Worm (Caenorhabditis elegans) whole organism, L4 larva: ENCODE data around the gene trm-1.

ENCODE experiments used
- D1046.2 ChIP-seq: fragments of 200-800 bp; sonication (Bioruptor generic); IDR thresholded peaks from 2 replicates; pipeline ENCODE4 v1.3.6; 2022; ENCODE audit warnings: missing genetic modification characterization, missing compliant biosample characterization
- T26A8.4 ChIP-seq: fragments of 200-800 bp; sonication (Bioruptor generic); IDR thresholded peaks from 2 replicates; pipeline ENCODE4 v1.3.6; 2022; ENCODE audit warnings: missing genetic modification characterization, missing compliant biosample characterization
- Y48G9A.11 ChIP-seq: fragments of 200-800 bp; sonication (Bioruptor generic); IDR thresholded peaks from 2 replicates; pipeline ENCODE4 v1.3.6; 2022; ENCODE audit warnings: missing genetic modification reagents, missing genetic modification characterization, missing compliant biosample characterization
- aha-1 ChIP-seq: fragments of 150-350 bp; peaks from one replicate; lab custom pipeline; 2014; ENCODE audit warnings: missing biosample characterization, missing genetic modification characterization
- ama-1 ChIP-seq: fragments of 150-350 bp; optimal IDR thresholded peaks from 2 replicates; lab custom pipeline; 2014; ENCODE audit warnings: inconsistent platforms, mixed read lengths
- arid-1 ChIP-seq: fragments of 200-800 bp; sonication (Bioruptor generic); conservative IDR thresholded peaks from 2 replicates; pipeline ENCODE4 v1.3.6; 2022; ENCODE audit warnings: missing genetic modification reagents, missing genetic modification characterization, missing compliant biosample characterization
- cey-2 ChIP-seq: sonication (generic microtip); optimal IDR thresholded peaks from 3 replicates; lab custom pipeline; 2017; ENCODE audit warnings: missing genetic modification characterization, mild to moderate bottlenecking, missing compliant biosample characterization, antibody characterized with exemption, borderline replicate concordance; ENCODE audit not compliant: insufficient read depth
- daf-16 ChIP-seq, 3 experiments: sonication (generic microtip); optimal IDR thresholded peaks; 2 replicates each; lab custom pipeline; 2016 to 2017; ENCODE audit warnings: missing genetic modification characterization in 3 of 3, missing genetic modification reagents in 3 of 3, mild to moderate bottlenecking in 2 of 3, missing compliant biosample characterization in 2 of 3, missing biosample characterization in 1 of 3, moderate library complexity in 1 of 3
- daf-19 ChIP-seq: fragments of 200-800 bp; sonication (Bioruptor generic); conservative IDR thresholded peaks from 2 replicates; pipeline ENCODE4 v1.3.6; 2022; ENCODE audit warnings: missing genetic modification characterization, missing compliant biosample characterization
- daf-8 ChIP-seq: fragments of 200-800 bp; sonication (Bioruptor generic); IDR thresholded peaks from 2 replicates; pipeline ENCODE4 v1.3.6; 2022; ENCODE audit warnings: missing genetic modification characterization, missing compliant biosample characterization
- dmd-6 ChIP-seq: fragments of 200-800 bp; sonication (Bioruptor generic); IDR thresholded peaks from 2 replicates; pipeline ENCODE4 v1.3.6; 2022; ENCODE audit warnings: missing genetic modification reagents, missing genetic modification characterization, missing compliant biosample characterization
- dpl-1 ChIP-seq: fragments of 150-350 bp; optimal IDR thresholded peaks from 2 replicates; lab custom pipeline; 2014; ENCODE audit warnings: missing biosample characterization, missing genetic modification reagents, missing genetic modification characterization
- dve-1 ChIP-seq: sonication (generic microtip); optimal IDR thresholded peaks from 2 replicates; lab custom pipeline; 2017; ENCODE audit warnings: antibody characterized with exemption, mild to moderate bottlenecking, missing genetic modification characterization, missing compliant biosample characterization; ENCODE audit not compliant: insufficient read depth
- egl-43 ChIP-seq: fragments of 200-800 bp; sonication (Bioruptor generic); IDR thresholded peaks from 2 replicates; pipeline ENCODE4 v1.3.6; 2022; ENCODE audit warnings: missing genetic modification reagents, missing genetic modification characterization, missing compliant biosample characterization
- fkh-10 ChIP-seq: fragments of 150-350 bp; optimal IDR thresholded peaks from 2 replicates; lab custom pipeline; 2014; ENCODE audit warnings: missing biosample characterization, missing genetic modification reagents, missing genetic modification characterization
- fos-1 ChIP-seq: fragments of 150-350 bp; optimal IDR thresholded peaks from 2 replicates; lab custom pipeline; 2014; ENCODE audit warnings: missing biosample characterization, missing genetic modification characterization
- gei-8 ChIP-seq: fragments of 200-800 bp; sonication (Bioruptor generic); optimal IDR thresholded peaks from 2 replicates; lab custom pipeline; 2018; ENCODE audit warnings: mild to moderate bottlenecking, missing genetic modification characterization, missing compliant biosample characterization
- hlh-11 ChIP-seq: fragments of 200-800 bp; sonication (Bioruptor generic); optimal IDR thresholded peaks from 2 replicates; lab custom pipeline; 2018; ENCODE audit warnings: mild to moderate bottlenecking, missing genetic modification characterization, missing compliant biosample characterization
- hlh-30 ChIP-seq: sonication (generic microtip); optimal IDR thresholded peaks from 2 replicates; lab custom pipeline; 2017; ENCODE audit warnings: antibody characterized with exemption, mild to moderate bottlenecking, missing genetic modification characterization, missing compliant biosample characterization; ENCODE audit not compliant: insufficient read depth
- hmg-1.1 ChIP-seq: fragments of 200-800 bp; sonication (Bioruptor generic); IDR thresholded peaks from 2 replicates; pipeline ENCODE4 v1.3.6; 2022; ENCODE audit warnings: missing genetic modification reagents, missing genetic modification characterization, missing compliant biosample characterization
- lin-1 ChIP-seq: fragments of 200-800 bp; sonication (Bioruptor generic); IDR thresholded peaks from 2 replicates; pipeline ENCODE4 v1.3.6; 2022; ENCODE audit warnings: missing genetic modification reagents, missing genetic modification characterization, missing compliant biosample characterization
- lin-13 ChIP-seq: fragments of 150-350 bp; optimal IDR thresholded peaks from 2 replicates; lab custom pipeline; 2014; ENCODE audit warnings: missing biosample characterization, missing genetic modification reagents, missing genetic modification characterization
- lin-38 ChIP-seq: fragments of 200-800 bp; sonication (Bioruptor generic); IDR thresholded peaks from 2 replicates; pipeline ENCODE4 v1.3.6; 2022; ENCODE audit warnings: missing genetic modification reagents, missing genetic modification characterization, missing compliant biosample characterization
- lsy-2 ChIP-seq, 2 experiments: fragments of 150-350 bp in 1 of 2; sonication (generic microtip) in 1 of 2; optimal IDR thresholded peaks; 2 replicates each; lab custom pipeline; 2014 to 2017; ENCODE audit warnings: missing biosample characterization in 2 of 2, missing genetic modification characterization in 2 of 2
- madf-9 ChIP-seq: fragments of 200-800 bp; sonication (Bioruptor generic); conservative IDR thresholded peaks from 2 replicates; pipeline ENCODE4 v1.3.6; 2022; ENCODE audit warnings: missing genetic modification reagents, missing genetic modification characterization, missing compliant biosample characterization
- mdt-29 ChIP-seq: fragments of 200-800 bp; sonication (Bioruptor generic); IDR thresholded peaks from 2 replicates; pipeline ENCODE4 v1.3.6; 2022; ENCODE audit warnings: missing genetic modification reagents, missing genetic modification characterization, missing compliant biosample characterization
- mep-1 ChIP-seq: fragments of 150-350 bp; sonication (generic microtip); optimal IDR thresholded peaks from 3 replicates; lab custom pipeline; 2014; ENCODE audit warnings: missing biosample characterization, missing genetic modification characterization
- mes-2 ChIP-seq: sonication (generic microtip); optimal IDR thresholded peaks from 2 replicates; lab custom pipeline; 2016; ENCODE audit warnings: missing genotype, mild to moderate bottlenecking, missing genetic modification characterization, missing compliant biosample characterization; ENCODE audit not compliant: poor library complexity, severe bottlenecking
- mxl-2 ChIP-seq: fragments of 200-800 bp; sonication (Bioruptor generic); conservative IDR thresholded peaks from 2 replicates; pipeline ENCODE4 v1.3.6; 2022; ENCODE audit warnings: missing genetic modification reagents, missing genetic modification characterization, missing compliant biosample characterization
- mxl-3 ChIP-seq: fragments of 200-800 bp; sonication (Bioruptor generic); optimal IDR thresholded peaks from 2 replicates; lab custom pipeline; 2018; ENCODE audit warnings: mild to moderate bottlenecking, missing genetic modification characterization, missing compliant biosample characterization
- nhr-102 ChIP-seq: sonication (generic microtip); optimal IDR thresholded peaks from 2 replicates; lab custom pipeline; 2016; ENCODE audit warnings: mild to moderate bottlenecking, missing genetic modification characterization, moderate library complexity, missing compliant biosample characterization
- nhr-28 ChIP-seq: fragments of 150-350 bp; optimal IDR thresholded peaks from 2 replicates; lab custom pipeline; 2014; ENCODE audit warnings: missing biosample characterization, missing genetic modification characterization
- nhr-41 ChIP-seq: fragments of 200-800 bp; sonication (Bioruptor generic); IDR thresholded peaks from 2 replicates; pipeline ENCODE4 v1.3.6; 2022; ENCODE audit warnings: missing genetic modification reagents, missing genetic modification characterization, missing compliant biosample characterization
- nhr-6 ChIP-seq: fragments of 150-350 bp; optimal IDR thresholded peaks from 2 replicates; lab custom pipeline; 2014; ENCODE audit warnings: missing biosample characterization, missing genetic modification characterization
- pqm-1 ChIP-seq: sonication (generic microtip); optimal IDR thresholded peaks from 2 replicates; lab custom pipeline; 2017; ENCODE audit warnings: missing biosample characterization, missing genetic modification characterization
- rbr-2 ChIP-seq: sonication (generic microtip); optimal IDR thresholded peaks from 2 replicates; lab custom pipeline; 2016; ENCODE audit warnings: missing genotype, missing genetic modification characterization, missing compliant biosample characterization
- sdz-12 ChIP-seq: fragments of 200-800 bp; sonication (Bioruptor generic); optimal IDR thresholded peaks from 2 replicates; lab custom pipeline; 2018; ENCODE audit warnings: mild to moderate bottlenecking, missing genetic modification characterization, missing compliant biosample characterization
- set-16 ChIP-seq: fragments of 200-800 bp; sonication (Bioruptor generic); IDR thresholded peaks from 2 replicates; pipeline ENCODE4 v1.3.6; 2022; ENCODE audit warnings: missing genetic modification reagents, missing genetic modification characterization, missing compliant biosample characterization
- spr-3 ChIP-seq: fragments of 200-800 bp; sonication (Bioruptor generic); optimal IDR thresholded peaks from 2 replicates; lab custom pipeline; 2018; ENCODE audit warnings: mild to moderate bottlenecking, missing genetic modification characterization, missing compliant biosample characterization
- tra-1 ChIP-seq: fragments of 200-800 bp; sonication (Bioruptor generic); IDR thresholded peaks from 2 replicates; pipeline ENCODE4 v1.3.6; 2022; ENCODE audit warnings: missing genetic modification reagents, missing genetic modification characterization, missing compliant biosample characterization
- unc-62 ChIP-seq, 3 experiments: fragments of 150-350 bp in 1 of 3; sonication (generic microtip); optimal IDR thresholded peaks in 2 of 3; peaks in 1 of 3; 1 replicate in 1 of 3; 2 replicates in 2 of 3; lab custom pipeline; 2014 to 2017; ENCODE audit warnings: missing biosample characterization in 3 of 3, missing genetic modification characterization in 3 of 3, missing genetic modification reagents in 3 of 3, missing genotype in 1 of 3
- zfp-3 ChIP-seq: fragments of 200-800 bp; sonication (Bioruptor generic); conservative IDR thresholded peaks from 2 replicates; pipeline ENCODE4 v1.3.6; 2022; ENCODE audit warnings: missing genetic modification reagents, missing genetic modification characterization, missing compliant biosample characterization
- ztf-7 ChIP-seq: fragments of 150-350 bp; optimal IDR thresholded peaks from 2 replicates; lab custom pipeline; 2014; ENCODE audit warnings: missing biosample characterization, missing genetic modification characterization

trm-1 gene

DNA sequence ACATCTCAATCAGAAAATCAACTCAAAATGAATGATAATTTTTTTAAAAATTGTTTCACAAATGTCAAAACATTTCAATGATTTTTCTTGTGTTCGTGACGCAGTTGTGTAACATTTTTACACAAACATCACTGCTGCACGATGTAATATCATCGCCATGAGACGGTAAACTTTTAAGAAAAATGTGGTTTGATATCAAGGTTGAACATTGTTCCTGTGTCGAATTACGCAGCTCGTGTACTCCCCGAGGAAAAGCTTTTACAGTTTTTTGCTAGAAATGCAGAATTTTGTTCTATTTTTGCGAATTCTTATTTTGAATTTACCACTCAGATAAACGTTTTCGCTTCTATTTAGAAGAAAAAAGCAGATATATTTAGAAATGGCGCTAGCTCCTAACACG, 12.2 kb upstream of the trm-1 start (continued):
- no peak for TF ChIP-seq gei-8 (GFP tag; lab: Kevin White, UChicago)
- no peak for TF ChIP-seq fos-1
- TF ChIP-seq mdt-29 (GFP tag; lab: Robert Waterston, UW), result no peak
- peak in 1 of 2 experiments; percentile 45 for TF ChIP-seq unc-62 (GFP tag; optimal IDR thresholded peaks at IDR 0.05 in 1 of 2; lab: Kevin White, UChicago)
- TF ChIP-seq unc-62 (tag; optimal IDR thresholded peaks at IDR 0.05; lab: Kevin White, UChicago), result no peak
- TF ChIP-seq nhr-28 (tag; lab: Kevin White, UChicago), result peak; percentile 49
- no peak for TF ChIP-seq mxl-2
- TF ChIP-seq dve-1 (tag; lab: Kevin White, UChicago), result peak; percentile 23

DNA sequence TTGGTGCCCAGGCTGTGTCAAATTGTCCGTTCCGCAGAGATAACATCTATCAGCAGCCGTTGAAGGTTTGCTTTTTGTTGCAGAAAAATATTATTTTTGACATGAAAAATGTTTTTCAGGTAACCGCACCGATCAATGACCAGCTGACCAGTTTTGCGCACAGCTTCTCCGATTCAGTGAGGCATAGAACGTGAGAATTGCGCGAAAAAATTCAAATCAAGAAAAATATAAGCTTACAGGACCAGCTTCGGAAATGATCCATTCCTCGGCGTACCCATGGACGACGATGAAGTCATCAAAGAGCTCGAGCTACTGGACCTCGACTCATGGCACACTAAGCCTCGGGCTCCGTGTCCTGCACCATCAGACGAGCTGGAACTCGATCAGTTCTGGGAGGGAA, 9.1 kb upstream of the trm-1 start:
- TF ChIP-seq set-16 (GFP tag; lab: Robert Waterston, UW), result peak; percentile 38; the same call in 1 of the 2 replicates
- TF ChIP-seq dmd-6, result 0 out of 2 replicates have a peak, but pooled peaks have one; percentile 14
- TF ChIP-seq cey-2 (tag; lab: Kevin White, UChicago), result no peak
- TF ChIP-seq T26A8.4, result no peak
- TF ChIP-seq nhr-6 (tag; lab: Kevin White, UChicago), result no peak
- no peak for TF ChIP-seq daf-16 (GFP tag; optimal IDR thresholded peaks at IDR 0.05; lab: Kevin White, UChicago)
- no peak for TF ChIP-seq daf-16 (tag; optimal IDR thresholded peaks at IDR 0.05; lab: Kevin White, UChicago)
- no peak for TF ChIP-seq spr-3
- TF ChIP-seq hmg-1.1 (GFP tag; lab: Robert Waterston, UW), result 0 out of 2 replicates have a peak, but pooled peaks have one; percentile 26
- TF ChIP-seq lsy-2 (tag; optimal IDR thresholded peaks at IDR 0.05; lab: Kevin White, UChicago), result no peak
- TF ChIP-seq D1046.2 (GFP tag; lab: Robert Waterston, UW), result 0 out of 2 replicates have a peak, but pooled peaks have one; percentile 12
- no peak for TF ChIP-seq Y48G9A.11
- TF ChIP-seq lin-38, result 0 out of 2 replicates have a peak, but pooled peaks have one; percentile 12

DNA sequence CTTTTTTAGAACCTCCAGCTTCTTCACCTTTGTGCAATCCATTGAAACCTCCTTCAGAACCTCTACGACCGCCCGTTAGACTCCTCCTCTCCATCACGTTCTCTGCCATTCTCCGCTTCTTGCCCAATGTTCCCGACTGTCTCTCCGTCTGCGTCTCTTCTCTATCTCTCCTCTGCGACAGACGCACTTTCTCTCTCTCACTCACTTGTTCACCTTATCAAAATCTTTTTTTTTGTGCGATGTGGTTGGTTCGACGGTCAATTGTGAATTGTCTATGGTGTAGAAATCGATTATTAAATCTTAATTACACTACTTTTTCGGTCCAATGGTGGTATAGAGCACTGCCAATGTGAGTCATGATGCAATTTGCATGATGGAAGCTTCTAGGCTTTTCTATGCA, 8.0 kb upstream of the trm-1 start, which contains the start of gene atfs-1:
Gene atfs-1 (plus strand): TSS at position 213 of the 400 bp plus-strand sequence.
- TF ChIP-seq dve-1 (tag; lab: Kevin White, UChicago) (peak; percentile 93), nhr-28 (tag; lab: Kevin White, UChicago) (peak; percentile 94), fkh-10 (GFP tag; lab: Kevin White, UChicago) (no peak), lin-38 (peak; percentile 48), nhr-102 (tag; lab: Kevin White, UChicago) (peak; percentile 43), hlh-30 (tag; lab: Kevin White, UChicago) (peak; percentile 80), lsy-2 (tag; optimal IDR thresholded peaks at IDR 0.05; lab: Kevin White, UChicago) (peak in 1 of 2 experiments; percentile 71), pqm-1 (tag; lab: Kevin White, UChicago) (peak; percentile 75), ama-1 (lab: Kevin White, UChicago) (peak; percentile 79), lin-13 (peak; percentile 14), daf-8 (GFP tag; lab: Robert Waterston, UW) (no peak), dmd-6 (peak; percentile 92), daf-16 (GFP tag; optimal IDR thresholded peaks at IDR 0.05; lab: Kevin White, UChicago) (no peak), daf-16 (tag; optimal IDR thresholded peaks at IDR 0.05; lab: Kevin White, UChicago) (peak; percentile 65), dpl-1 (GFP tag; lab: Kevin White, UChicago) (peak; percentile 50), zfp-3 (GFP tag; lab: Robert Waterston, UW) (no peak), T26A8.4 (peak; percentile 59), mxl-3 (GFP tag; lab: Kevin White, UChicago) (peak; percentile 76), unc-62 (GFP tag; optimal IDR thresholded peaks at IDR 0.05 in 1 of 2; lab: Kevin White, UChicago) (peak in 1 of 2 experiments; percentile 75), unc-62 (tag; optimal IDR thresholded peaks at IDR 0.05; lab: Kevin White, UChicago) (no peak), rbr-2 (tag; lab: Kevin White, UChicago) (peak; percentile 56), ztf-7 (tag; lab: Kevin White, UChicago) (no peak), nhr-6 (tag; lab: Kevin White, UChicago) (peak; percentile 98), mes-2 (tag; lab: Kevin White, UChicago) (peak; percentile 73), hlh-11 (tag; lab: Kevin White, UChicago) (peak; percentile 92), lin-1 (GFP tag; lab: Robert Waterston, UW) (peak; percentile 62; the same call in 1 of the 2 replicates), madf-9 (0 out of 2 replicates have a peak, but pooled peaks have one; percentile 38), tra-1 (0 out of 2 replicates have a peak, but pooled peaks have one; percentile 24), mep-1 (tag; lab: Kevin White, UChicago) (peak; percentile 80), egl-43 (no peak), arid-1 (GFP tag; lab: Robert Waterston, UW) (no peak), daf-19 (GFP tag; lab: Robert Waterston, UW) (no peak), sdz-12 (GFP tag; lab: Kevin White, UChicago) (no peak), aha-1 (peak; percentile 35), nhr-41 (GFP tag; lab: Robert Waterston, UW) (peak; percentile 13; the same call in 1 of the 2 replicates)
